Fruit fly (Drosophila melanogaster) whole organism, wandering third instar larva: Measurements from ENCODE around the gene spn-A.

Experiments used
- Abd-B ChIP-seq: fragments of >200 bp; optimal IDR thresholded peaks from 2 replicates; lab custom pipeline; 2017; ENCODE audit warnings: missing biosample characterization, missing genetic modification characterization
- CG32264 ChIP-seq: fragments of 200-800 bp; sonication (Bioruptor generic); optimal IDR thresholded peaks from 2 replicates; lab custom pipeline; 2016; ENCODE audit warnings: missing biosample characterization, missing genetic modification characterization
- CG9705 ChIP-seq: fragments of 200-800 bp; sonication (Bioruptor generic); optimal IDR thresholded peaks from 2 replicates; lab custom pipeline; 2018; ENCODE audit warnings: missing biosample characterization, mild to moderate bottlenecking, missing genetic modification characterization
- Dif ChIP-seq: fragments of 200-275, 200-300 bp; sonication (Bioruptor generic); optimal IDR thresholded peaks from 2 replicates; lab custom pipeline; 2018; ENCODE audit warnings: missing biosample characterization, missing genetic modification characterization; ENCODE audit not compliant: partially characterized antibody
- GATAd ChIP-seq: sonication (Bioruptor generic); optimal IDR thresholded peaks from 2 replicates; lab custom pipeline; 2016; ENCODE audit warnings: missing biosample characterization, missing genetic modification characterization
- HLH106 ChIP-seq: fragments of 200-800 bp; optimal IDR thresholded peaks from 3 replicates; lab custom pipeline; 2019; ENCODE audit warnings: missing biosample characterization, mild to moderate bottlenecking, missing genetic modification characterization, moderate library complexity
- Hnf4 ChIP-seq: fragments of 200-800 bp; sonication (Bioruptor generic); optimal IDR thresholded peaks from 2 replicates; lab custom pipeline; 2016; ENCODE audit warnings: missing biosample characterization, mild to moderate bottlenecking, missing genetic modification characterization
- Hr78 ChIP-seq: fragments of >200 bp; optimal IDR thresholded peaks from 2 replicates; lab custom pipeline; 2017; ENCODE audit warnings: missing biosample characterization, missing genetic modification characterization
- Hr83 ChIP-seq: fragments of 200-300 bp; sonication (Bioruptor generic); optimal IDR thresholded peaks from 2 replicates; lab custom pipeline; 2016; ENCODE audit warnings: missing biosample characterization, mild to moderate bottlenecking, missing genetic modification characterization, moderate library complexity; ENCODE audit not compliant: poor library complexity, severe bottlenecking
- Jra ChIP-seq: sonication (Bioruptor generic); optimal IDR thresholded peaks from 2 replicates; lab custom pipeline; 2016; ENCODE audit warnings: missing biosample characterization, missing genetic modification characterization
- Mio ChIP-seq: sonication (Bioruptor generic); optimal IDR thresholded peaks from 2 replicates; lab custom pipeline; 2016; ENCODE audit warnings: missing biosample characterization, missing genetic modification characterization
- Myc ChIP-seq: fragments of >200 bp; optimal IDR thresholded peaks from 2 replicates; lab custom pipeline; 2017
- N ChIP-seq: fragments of >200 bp; optimal IDR thresholded peaks from 2 replicates; lab custom pipeline; 2018; ENCODE audit warnings: missing biosample characterization, missing external identifiers, missing genetic modification characterization
- OdsH ChIP-seq: fragments of 200-800 bp; sonication (Bioruptor generic); optimal IDR thresholded peaks from 2 replicates; lab custom pipeline; 2016; ENCODE audit warnings: missing biosample characterization, mild to moderate bottlenecking, missing genetic modification characterization
- Rel ChIP-seq, 2 experiments: fragments of 200-800 bp; sonication (Bioruptor generic) in 1 of 2; optimal IDR thresholded peaks; 2 replicates in 1 of 2; 3 replicates in 1 of 2; lab custom pipeline; 2016 to 2019; ENCODE audit warnings: mild to moderate bottlenecking in 2 of 2, missing biosample characterization in 2 of 2, missing genetic modification characterization in 2 of 2, moderate library complexity in 1 of 2
- br ChIP-seq: fragments of 200-800 bp; sonication (Bioruptor generic); optimal IDR thresholded peaks from 2 replicates; lab custom pipeline; 2016; ENCODE audit warnings: missing biosample characterization, missing genetic modification characterization
- brk ChIP-seq: fragments of 200-800 bp; sonication (Bioruptor generic); optimal IDR thresholded peaks from 2 replicates; lab custom pipeline; 2016; ENCODE audit warnings: missing biosample characterization, mild to moderate bottlenecking, missing genetic modification characterization
- dl ChIP-seq, 2 experiments: fragments of 175-275, 200-275 bp in 1 of 2; fragments of 200-275 bp in 1 of 2; sonication (Bioruptor generic); optimal IDR thresholded peaks; lab custom pipeline; 2018; ENCODE audit warnings: mild to moderate bottlenecking in 2 of 2, missing biosample characterization in 2 of 2, missing genetic modification characterization in 2 of 2, moderate library complexity in 2 of 2; ENCODE audit not compliant: partially characterized antibody in 2 of 2, insufficient read depth in 1 of 2
- dmrt93B ChIP-seq: fragments of 200-800 bp; sonication (Bioruptor generic); optimal IDR thresholded peaks from 2 replicates; lab custom pipeline; 2018; ENCODE audit warnings: missing biosample characterization, mild to moderate bottlenecking, missing genetic modification characterization
- dsf ChIP-seq: sonication (Bioruptor generic); optimal IDR thresholded peaks from 2 replicates; lab custom pipeline; 2016; ENCODE audit warnings: missing biosample characterization, missing genetic modification characterization, borderline replicate concordance
- ey ChIP-seq: fragments of 200-800 bp; sonication (Bioruptor generic); optimal IDR thresholded peaks from 2 replicates; lab custom pipeline; 2016; ENCODE audit warnings: missing biosample characterization, missing genetic modification characterization
- foxo ChIP-seq, 2 experiments: fragments of 200-800 bp; sonication (Bioruptor generic); optimal IDR thresholded peaks; 2 replicates in 1 of 2; 3 replicates in 1 of 2; lab custom pipeline; 2016 to 2017; ENCODE audit warnings: missing biosample characterization in 2 of 2, missing genetic modification characterization in 2 of 2
- fru ChIP-seq: fragments of 200-800 bp; sonication (Bioruptor generic); optimal IDR thresholded peaks from 3 replicates; lab custom pipeline; 2016; ENCODE audit warnings: missing biosample characterization, mild to moderate bottlenecking, missing genetic modification characterization
- h ChIP-seq: fragments of 200-800 bp; sonication (Bioruptor generic); optimal IDR thresholded peaks from 3 replicates; lab custom pipeline; 2016; ENCODE audit warnings: missing biosample characterization, mild to moderate bottlenecking, missing genetic modification characterization
- jim ChIP-seq: fragments of 175-275, 200-325 bp; sonication (Bioruptor generic); optimal IDR thresholded peaks from 2 replicates; lab custom pipeline; 2016; ENCODE audit warnings: missing biosample characterization, mild to moderate bottlenecking, missing genetic modification characterization
- lola ChIP-seq: fragments of >200 bp; optimal IDR thresholded peaks from 2 replicates; lab custom pipeline; 2017; ENCODE audit warnings: missing biosample characterization, missing genetic modification characterization
- pan ChIP-seq: fragments of >200 bp; optimal IDR thresholded peaks from 2 replicates; lab custom pipeline; 2017
- psq ChIP-seq: fragments of 200-800 bp; sonication (Bioruptor generic); optimal IDR thresholded peaks from 3 replicates; lab custom pipeline; 2017; ENCODE audit warnings: missing biosample characterization, mild to moderate bottlenecking, missing genetic modification characterization, moderate library complexity
- rgr ChIP-seq: fragments of 200-800 bp; sonication (Bioruptor generic); optimal IDR thresholded peaks from 3 replicates; lab custom pipeline; 2016; ENCODE audit warnings: missing biosample characterization, mild to moderate bottlenecking, missing genetic modification characterization
- sage ChIP-seq: fragments of 200-800 bp; sonication (Bioruptor generic); optimal IDR thresholded peaks from 2 replicates; lab custom pipeline; 2016; ENCODE audit warnings: missing biosample characterization, mild to moderate bottlenecking, missing genetic modification characterization
- sv ChIP-seq: fragments of 200-800 bp; sonication (Bioruptor generic); optimal IDR thresholded peaks from 3 replicates; lab custom pipeline; 2016; ENCODE audit warnings: missing biosample characterization, missing genetic modification characterization
- tai ChIP-seq: sonication (Bioruptor generic); optimal IDR thresholded peaks from 2 replicates; lab custom pipeline; 2016; ENCODE audit warnings: missing biosample characterization, missing genetic modification characterization
- usp ChIP-seq: fragments of >200 bp; optimal IDR thresholded peaks from 2 replicates; lab custom pipeline; 2017; ENCODE audit warnings: missing biosample characterization, missing genetic modification characterization
- woc ChIP-seq: sonication (Bioruptor generic); optimal IDR thresholded peaks from 2 replicates; lab custom pipeline; 2016; ENCODE audit warnings: missing biosample characterization, mild to moderate bottlenecking, missing genetic modification characterization

spn-A gene

DNA sequence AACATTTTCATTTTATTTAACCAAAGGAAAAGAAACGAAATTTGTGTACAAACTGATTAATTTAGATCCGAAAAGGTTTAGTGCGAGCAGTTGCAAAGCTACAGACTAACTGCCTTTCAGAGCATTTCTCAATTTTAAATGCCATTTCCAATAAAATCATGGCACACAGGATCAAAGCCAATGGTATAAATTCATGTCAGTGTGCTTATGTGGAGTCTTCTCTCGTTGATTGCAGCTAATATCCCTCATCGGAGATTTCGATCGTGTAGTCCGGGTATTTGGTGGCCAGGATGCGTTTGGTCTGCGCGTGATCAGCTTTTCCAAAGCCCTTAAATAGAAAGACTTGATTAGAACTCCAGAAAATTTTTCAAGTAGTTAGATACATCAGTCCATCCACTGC, 17.2 kb downstream of the spn-A start, which contains the start of gene janB:
Gene janB (minus strand): TSS at position 101 of the 400 bp plus-strand sequence.
- TF ChIP-seq Hnf4 (GFP tag; lab: Kevin White, UChicago), result no peak
- no peak for TF ChIP-seq Mio (GFP tag; lab: Kevin White, UChicago)
- TF ChIP-seq Abd-B (GFP tag; lab: Kevin White, UChicago), result no peak
- TF ChIP-seq CG9705 (GFP tag; lab: Kevin White, UChicago), result no peak
- no peak for TF ChIP-seq sv (GFP tag; lab: Kevin White, UChicago)
- no peak for TF ChIP-seq woc (GFP tag; lab: Kevin White, UChicago)
- TF ChIP-seq sage (GFP tag; lab: Kevin White, UChicago), result no peak
- TF ChIP-seq psq (GFP tag; lab: Kevin White, UChicago), result no peak
- no peak for TF ChIP-seq Jra (GFP tag; lab: Kevin White, UChicago)
- TF ChIP-seq dl (GFP tag; optimal IDR thresholded peaks at IDR 0.05; lab: Kevin White, UChicago; ENCODE audit: insufficient read depth in 1 of 2, partially characterized antibody in 2 of 2), result no peak
- TF ChIP-seq br (GFP tag; lab: Kevin White, UChicago), result no peak
- TF ChIP-seq Dif (GFP tag; lab: Kevin White, UChicago), result no peak
- TF ChIP-seq fru (GFP tag; lab: Kevin White, UChicago), result no peak
- no peak for TF ChIP-seq h (GFP tag; lab: Kevin White, UChicago)
- no peak for TF ChIP-seq Rel (GFP tag; optimal IDR thresholded peaks at IDR 0.05; lab: Kevin White, UChicago)
- TF ChIP-seq Rel (tag; optimal IDR thresholded peaks at IDR 0.05; lab: Kevin White, UChicago), result no peak
- no peak for TF ChIP-seq Hr83 (GFP tag; lab: Kevin White, UChicago)
- TF ChIP-seq rgr, result no peak
- TF ChIP-seq foxo (GFP tag; optimal IDR thresholded peaks at IDR 0.05; lab: Kevin White, UChicago), result no peak
- no peak for TF ChIP-seq N (GFP tag; lab: Kevin White, UChicago)

dm6 chr3R:30037630-30038029, 18.2 kb downstream of the spn-A start, which contains the start of gene ocn:
TSS of gene ocn (minus strand) at chr3R:30037730.
- TF ChIP-seq dmrt93B (no peak), Mio (GFP tag; lab: Kevin White, UChicago) (no peak), Jra (GFP tag; lab: Kevin White, UChicago) (no peak), sage (GFP tag; lab: Kevin White, UChicago) (no peak), h (GFP tag; lab: Kevin White, UChicago) (no peak), HLH106 (tag; lab: Kevin White, UChicago) (no peak), sv (GFP tag; lab: Kevin White, UChicago) (no peak)

DNA sequence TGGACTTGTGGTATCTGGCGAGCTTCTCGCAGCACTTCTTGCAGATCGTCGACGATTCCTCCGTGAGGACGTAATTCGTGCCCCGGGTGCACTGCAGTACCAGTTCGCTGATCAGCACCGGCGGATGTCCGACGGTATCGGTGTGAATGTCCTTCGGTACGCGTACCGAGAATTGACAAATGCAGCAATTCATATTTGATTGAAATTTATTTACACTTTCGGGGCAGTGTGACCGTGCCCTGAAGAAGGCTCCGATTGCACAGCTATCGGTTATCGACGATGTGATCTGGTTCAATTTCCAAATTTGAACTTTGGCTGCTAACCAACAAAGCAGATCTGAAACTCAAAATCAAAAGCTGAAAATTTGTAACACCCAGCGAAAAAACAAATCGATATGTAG, 19.2 kb downstream of the spn-A start, which contains the start of gene ZIPIC:
Gene ZIPIC (minus strand): TSS at position 262 of the 400 bp plus-strand sequence.
- no peak for TF ChIP-seq Dif (GFP tag; lab: Kevin White, UChicago)
- TF ChIP-seq dsf (GFP tag; lab: Kevin White, UChicago), result no peak
- TF ChIP-seq GATAd (GFP tag; lab: Kevin White, UChicago), result no peak

dm6 chr3R:30032281-30032680, 23.6 kb downstream of the spn-A start:
- TF ChIP-seq Hr83 (GFP tag; lab: Kevin White, UChicago) (no peak), Rel (GFP tag; optimal IDR thresholded peaks at IDR 0.05; lab: Kevin White, UChicago) (no peak), Rel (tag; optimal IDR thresholded peaks at IDR 0.05; lab: Kevin White, UChicago) (no peak), Hnf4 (GFP tag; lab: Kevin White, UChicago) (no peak), rgr (no peak), brk (no peak), pan (lab: Kevin White, UChicago) (no peak), usp (GFP tag; lab: Kevin White, UChicago) (no peak), sv (GFP tag; lab: Kevin White, UChicago) (no peak), h (GFP tag; lab: Kevin White, UChicago) (no peak), foxo (GFP tag; optimal IDR thresholded peaks at IDR 0.05; lab: Kevin White, UChicago) (no peak), jim (no peak), OdsH (GFP tag; lab: Kevin White, UChicago) (no peak)

dm6 chr3R:30030061-30030460, 25.8 kb downstream of the spn-A start:
- no peak for TF ChIP-seq tai (GFP tag; lab: Kevin White, UChicago)
- TF ChIP-seq Mio (GFP tag; lab: Kevin White, UChicago), result no peak
- no peak for TF ChIP-seq Abd-B (GFP tag; lab: Kevin White, UChicago)
- no peak for TF ChIP-seq woc (GFP tag; lab: Kevin White, UChicago)
- no peak for TF ChIP-seq Myc (lab: Kevin White, UChicago)
- no peak for TF ChIP-seq CG9705 (GFP tag; lab: Kevin White, UChicago)
- no peak for TF ChIP-seq CG32264
- no peak for TF ChIP-seq jim
- no peak for TF ChIP-seq sv (GFP tag; lab: Kevin White, UChicago)
- TF ChIP-seq ey (GFP tag; lab: Kevin White, UChicago), result no peak
- no peak for TF ChIP-seq dsf (GFP tag; lab: Kevin White, UChicago)
- no peak for TF ChIP-seq lola (GFP tag; lab: Kevin White, UChicago)
- no peak for TF ChIP-seq psq (GFP tag; lab: Kevin White, UChicago)
- TF ChIP-seq Hr78 (GFP tag; lab: Kevin White, UChicago), result no peak
- no peak for TF ChIP-seq fru (GFP tag; lab: Kevin White, UChicago)
- TF ChIP-seq usp (GFP tag; lab: Kevin White, UChicago), result no peak
- TF ChIP-seq Jra (GFP tag; lab: Kevin White, UChicago), result no peak
